Fruit fly (Drosophila melanogaster): Measurements from ENCODE around the gene CG1492.

Gene CG1492

dm6 chrX:12017815-12018439 is 5.9 kb upstream of the CG1492 start, which contains the start of gene Chrac-16:
Gene Chrac-16, minus strand, starts transcription at chrX:12017961.
- TF ChIP-seq Hr78 (GFP tag; optimal IDR thresholded peaks at IDR 0.05) = no peak
- TF ChIP-seq E2f1 (GFP tag; IDR thresholded peaks at IDR 0.05) = no peak
- no peak for TF ChIP-seq Jarid2 (GFP tag; optimal IDR thresholded peaks at IDR 0.05)
- TF ChIP-seq unc-4 (GFP tag; IDR thresholded peaks at IDR 0.05; ENCODE audit: partially characterized antibody) = peak; percentile 70
- peak; percentile 76 for TF ChIP-seq Dref (GFP tag; IDR thresholded peaks at IDR 0.05)
- TF ChIP-seq CG30431 (GFP tag; optimal IDR thresholded peaks at IDR 0.05) = no peak
- TF ChIP-seq Dek (tag; optimal IDR thresholded peaks at IDR 0.05) = no peak
- peak; percentile 62 for TF ChIP-seq Med (GFP tag)
- TF ChIP-seq CG6683 (GFP tag; optimal IDR thresholded peaks at IDR 0.05) = no peak
- no peak for TF ChIP-seq dpn (GFP tag; optimal IDR thresholded peaks at IDR 0.05)
- TF ChIP-seq lola (GFP tag; optimal IDR thresholded peaks at IDR 0.05) = no peak
- no peak for TF ChIP-seq CG10565 (GFP tag; optimal IDR thresholded peaks at IDR 0.05)
- peak; percentile 78 for TF ChIP-seq Dll (GFP tag; IDR thresholded peaks at IDR 0.05; ENCODE audit: partially characterized antibody)
- peak; percentile 80 for TF ChIP-seq knrl (GFP tag; IDR thresholded peaks at IDR 0.05; ENCODE audit: partially characterized antibody)
- TF ChIP-seq CG3281 (GFP tag; optimal IDR thresholded peaks at IDR 0.05) = no peak
- TF ChIP-seq Max (GFP tag; optimal IDR thresholded peaks at IDR 0.05) = no peak
- no peak for TF ChIP-seq pan (optimal IDR thresholded peaks at IDR 0.05)
- no peak for TF ChIP-seq pan (GFP tag; optimal IDR thresholded peaks at IDR 0.05 in 1 of 2, IDR thresholded peaks at IDR 0.05 in 1 of 2)
- no peak for TF ChIP-seq Deaf1 (tag; optimal IDR thresholded peaks at IDR 0.05)
- no peak for TF ChIP-seq Antp (GFP tag; optimal IDR thresholded peaks at IDR 0.05)
- no peak for TF ChIP-seq B-H2 (GFP tag; optimal IDR thresholded peaks at IDR 0.05)
- no peak for TF ChIP-seq Atf-2 (GFP tag; optimal IDR thresholded peaks at IDR 0.05)
- no peak for TF ChIP-seq CG7271 (tag; optimal IDR thresholded peaks at IDR 0.05)
- TF ChIP-seq CG6813 (GFP tag; optimal IDR thresholded peaks at IDR 0.05) = no peak
- TF ChIP-seq Ptx1 (GFP tag; IDR thresholded peaks at IDR 0.05) = no peak
- TF ChIP-seq CoRest (tag; optimal IDR thresholded peaks at IDR 0.05) = no peak
- no peak for TF ChIP-seq CG6175 (GFP tag; IDR thresholded peaks at IDR 0.05)
- TF ChIP-seq nerfin-2 (GFP tag; IDR thresholded peaks at IDR 0.05; ENCODE audit: partially characterized antibody) = peak; percentile 69
- peak; percentile 79 for TF ChIP-seq Opbp (GFP tag; IDR thresholded peaks at IDR 0.05; ENCODE audit: partially characterized antibody)
- peak; percentile 45 for TF ChIP-seq Sin3A (optimal IDR thresholded peaks at IDR 0.05)
- no peak for TF ChIP-seq Gug (GFP tag; IDR thresholded peaks at IDR 0.05)
- no peak for TF ChIP-seq TFAM (GFP tag; optimal IDR thresholded peaks at IDR 0.05)
- no peak for TF ChIP-seq CG4360 (GFP tag; IDR thresholded peaks at IDR 0.05)
- peak; percentile 70 for TF ChIP-seq HLH4C (GFP tag; IDR thresholded peaks at IDR 0.05; ENCODE audit: partially characterized antibody)
- TF ChIP-seq schlank (tag; optimal IDR thresholded peaks at IDR 0.05) = no peak
- TF ChIP-seq gem (tag; optimal IDR thresholded peaks at IDR 0.05) = no peak
- TF ChIP-seq Hsf (GFP tag; optimal IDR thresholded peaks at IDR 0.05) = no peak
- no peak for TF ChIP-seq CG15601 (tag; optimal IDR thresholded peaks at IDR 0.05)
- TF ChIP-seq E2f2 (GFP tag; IDR thresholded peaks at IDR 0.05) = peak; percentile 7; the same call in 1 of the 2 replicates
- no peak for TF ChIP-seq CG13424 (tag; optimal IDR thresholded peaks at IDR 0.05)
- no peak for TF ChIP-seq HHEX (GFP tag; optimal IDR thresholded peaks at IDR 0.05)
- TF ChIP-seq Hr51 (GFP tag; optimal IDR thresholded peaks at IDR 0.05) = no peak
- no peak for TF ChIP-seq dmrt11E (tag; optimal IDR thresholded peaks at IDR 0.05)
- no peak for TF ChIP-seq NK7.1 (GFP tag; optimal IDR thresholded peaks at IDR 0.05)
- no peak for TF ChIP-seq CG18476 (GFP tag; optimal IDR thresholded peaks at IDR 0.05)
- no peak for TF ChIP-seq Fer3 (tag; optimal IDR thresholded peaks at IDR 0.05)
- no peak for TF ChIP-seq Dbx (GFP tag; IDR thresholded peaks at IDR 0.05)
- no peak for TF ChIP-seq CG3838 (GFP tag; optimal IDR thresholded peaks at IDR 0.05)
- TF ChIP-seq CG6272 (GFP tag; IDR thresholded peaks at IDR 0.05) = no peak

Measured in whole organism, embryonic.